Worm (Caenorhabditis elegans): ENCODE measurements around the gene arl-1.

- no peak for TF ChIP-seq unc-62 (GFP tag; optimal IDR thresholded peaks at IDR 0.05)
- no peak for TF ChIP-seq nhr-77 (tag; optimal IDR thresholded peaks at IDR 0.05)
- TF ChIP-seq nhr-11 (tag; optimal IDR thresholded peaks at IDR 0.05): no peak
- TF ChIP-seq elt-1 (tag; optimal IDR thresholded peaks at IDR 0.05): no peak
- no peak for TF ChIP-seq fkh-2 (tag; optimal IDR thresholded peaks at IDR 0.05)
- TF ChIP-seq nhr-76 (tag; optimal IDR thresholded peaks at IDR 0.05): no peak
- TF ChIP-seq pqm-1 (tag; optimal IDR thresholded peaks at IDR 0.05): no peak
- TF ChIP-seq jun-1 (tag; optimal IDR thresholded peaks at IDR 0.05): no peak
- TF ChIP-seq elt-3 (tag; optimal IDR thresholded peaks at IDR 0.05): no peak
Observed at ce11 chrII:8573044-8573443, 8.8 kb upstream of the arl-1 start, which contains the start of gene F54C9.7.
